Worm (Caenorhabditis elegans): ENCODE measurements around the gene ugt-66.

DNA sequence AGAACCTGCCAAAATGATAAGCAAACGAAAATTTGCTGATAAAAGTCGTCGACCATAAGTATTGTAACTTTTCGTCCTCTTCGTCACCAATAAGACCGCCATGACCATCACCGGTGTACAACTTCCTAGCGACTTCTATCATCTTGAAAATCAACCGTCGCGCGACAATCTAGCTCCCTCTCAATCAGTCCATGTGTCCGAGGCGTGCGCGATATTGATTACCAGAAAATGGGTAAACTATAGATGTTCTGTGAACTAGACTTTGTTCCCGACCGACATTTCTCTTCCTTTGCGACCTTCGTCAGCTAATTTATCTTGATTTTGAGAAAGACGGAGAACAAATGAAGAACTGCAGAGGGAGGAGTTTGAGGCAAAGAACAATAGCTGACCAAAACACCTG lies 49.1 kb downstream of the ugt-66 start:
- TF ChIP-seq nhr-12 (tag; optimal IDR thresholded peaks at IDR 0.05) (no peak), snpc-4 (tag; optimal IDR thresholded peaks at IDR 0.05) (no peak), unc-62 (GFP tag; optimal IDR thresholded peaks at IDR 0.05) (no peak), mab-5 (tag; optimal IDR thresholded peaks at IDR 0.05) (no peak), zip-8 (tag; optimal IDR thresholded peaks at IDR 0.05) (no peak), mep-1 (tag; optimal IDR thresholded peaks at IDR 0.05) (no peak), unc-39 (tag; optimal IDR thresholded peaks at IDR 0.05) (no peak), nhr-237 (tag; optimal IDR thresholded peaks at IDR 0.05) (no peak), blmp-1 (tag; optimal IDR thresholded peaks at IDR 0.05) (no peak), elt-3 (tag; optimal IDR thresholded peaks at IDR 0.05) (no peak), ceh-83 (GFP tag; optimal IDR thresholded peaks at IDR 0.05) (no peak), tbx-8 (GFP tag; optimal IDR thresholded peaks at IDR 0.05) (no peak), lsy-2 (tag; optimal IDR thresholded peaks at IDR 0.05) (no peak)
